Fruit fly (Drosophila melanogaster): Measurements from ENCODE around the gene CG7573.

- TF ChIP-seq CG10565 (GFP tag; optimal IDR thresholded peaks at IDR 0.05) (no peak), ftz-f1 (GFP tag; optimal IDR thresholded peaks at IDR 0.05) (no peak), CG15073 (GFP tag; optimal IDR thresholded peaks at IDR 0.05) (no peak), Sry-β (GFP tag; optimal IDR thresholded peaks at IDR 0.05) (peak; percentile 0), kay (GFP tag; optimal IDR thresholded peaks at IDR 0.05) (no peak), CG3065 (GFP tag; optimal IDR thresholded peaks at IDR 0.05) (no peak), Hr39 (optimal IDR thresholded peaks at IDR 0.05) (no peak), sna (GFP tag; IDR thresholded peaks at IDR 0.05; ENCODE audit: partially characterized antibody) (no peak), BtbVII (GFP tag; optimal IDR thresholded peaks at IDR 0.05) (no peak), CG3163 (GFP tag; optimal IDR thresholded peaks at IDR 0.05) (no peak), MESR4 (GFP tag; optimal IDR thresholded peaks at IDR 0.05) (no peak)
Measured at dm6 chr3L:11333986-11334385, 22.4 kb downstream of the CG7573 start.

Measured in whole organism, embryonic.